Worm (Caenorhabditis elegans): Measurements from ENCODE around the gene H06A10.1.

ce11 chrX:13493762-13494161 is 13.6 kb upstream of the H06A10.1 start:
- TF ChIP-seq K02D7.2 (tag; optimal IDR thresholded peaks at IDR 0.05): no peak
- TF ChIP-seq unc-55 (GFP tag; optimal IDR thresholded peaks at IDR 0.05): no peak
- TF ChIP-seq T23F11.4 (GFP tag; optimal IDR thresholded peaks at IDR 0.05): no peak
- TF ChIP-seq ceh-45 (GFP tag; IDR thresholded peaks at IDR 0.05): no peak
- no peak for TF ChIP-seq fkh-10 (GFP tag; optimal IDR thresholded peaks at IDR 0.05)
- TF ChIP-seq ama-1 (optimal IDR thresholded peaks at IDR 0.05): no peak
- TF ChIP-seq ceh-48 (tag; optimal IDR thresholded peaks at IDR 0.05): no peak
- TF ChIP-seq pha-2 (tag; optimal IDR thresholded peaks at IDR 0.05): no peak
- TF ChIP-seq nhr-232 (tag; optimal IDR thresholded peaks at IDR 0.05): no peak

Measured in whole organism, late embryonic.